Fruit fly (Drosophila melanogaster) whole organism, embryonic: ENCODE measurements around the gene ND-SGDH.

ENCODE experiments used
- Abd-B ChIP-seq: fragments of 200-800 bp; sonication (Bioruptor generic); optimal IDR thresholded peaks from 2 replicates; lab custom pipeline; 2018; ENCODE audit warnings: missing biosample characterization, mild to moderate bottlenecking, missing genetic modification characterization, moderate library complexity
- Atf6 ChIP-seq: fragments of 200-800 bp; sonication (Bioruptor generic); IDR thresholded peaks from 2 replicates; pipeline ENCODE4 v1.3.6; 2022; ENCODE audit warnings: missing biosample characterization, missing genetic modification characterization
- CG10462 ChIP-seq: fragments of 200-800 bp; sonication (Bioruptor generic); optimal IDR thresholded peaks from 2 replicates; lab custom pipeline; 2016; ENCODE audit warnings: missing biosample characterization, missing genetic modification characterization
- CG12071 ChIP-seq: fragments of 200-800 bp; sonication (Bioruptor generic); optimal IDR thresholded peaks from 3 replicates; lab custom pipeline; 2018; ENCODE audit warnings: missing biosample characterization, mild to moderate bottlenecking, missing genetic modification characterization
- CG13424 ChIP-seq: fragments of 200-800 bp; sonication (Bioruptor generic); optimal IDR thresholded peaks from 2 replicates; lab custom pipeline; 2019; ENCODE audit warnings: missing biosample characterization, mild to moderate bottlenecking, missing genetic modification characterization, moderate library complexity
- CG13775 ChIP-seq: fragments of 200-800 bp; sonication (Bioruptor generic); optimal IDR thresholded peaks from 3 replicates; lab custom pipeline; 2017; ENCODE audit warnings: missing biosample characterization, mild to moderate bottlenecking, missing genetic modification characterization
- CG14050 ChIP-seq: fragments of 200-800 bp; sonication (Bioruptor generic); IDR thresholded peaks from 3 replicates; pipeline ENCODE4 v1.3.6; 2022; ENCODE audit warnings: missing biosample characterization, missing genetic modification characterization
- CG15011 ChIP-seq: fragments of 200-800 bp; sonication (Bioruptor generic); optimal IDR thresholded peaks from 3 replicates; lab custom pipeline; 2018; ENCODE audit warnings: missing biosample characterization, mild to moderate bottlenecking, missing genetic modification characterization
- CG15514 ChIP-seq: fragments of 200-800 bp; sonication (Bioruptor generic); optimal IDR thresholded peaks from 3 replicates; lab custom pipeline; 2017; ENCODE audit warnings: missing biosample characterization, missing genetic modification characterization, mild to moderate bottlenecking, moderate library complexity, missing genetic modification reagents
- CG31441 ChIP-seq: fragments of 200-800 bp; sonication (Bioruptor generic); IDR thresholded peaks from 2 replicates; pipeline ENCODE4 v1.3.6; 2022; ENCODE audit warnings: missing biosample characterization, missing genetic modification characterization
- CG34422 ChIP-seq: fragments of 200-800 bp; sonication (Bioruptor generic); IDR thresholded peaks from 3 replicates; pipeline ENCODE4 v1.3.6; 2022; ENCODE audit warnings: missing biosample characterization, missing genetic modification characterization
- CG4730 ChIP-seq: fragments of 200-800 bp; sonication (Bioruptor generic); IDR thresholded peaks from 2 replicates; pipeline ENCODE4 v1.3.6; 2022; ENCODE audit warnings: missing biosample characterization, missing genetic modification characterization
- CG5245 ChIP-seq: fragments of 200-800 bp; sonication (Bioruptor generic); optimal IDR thresholded peaks from 3 replicates; lab custom pipeline; 2016; ENCODE audit warnings: missing biosample characterization, missing genetic modification characterization
- CG6683 ChIP-seq: fragments of 200-800 bp; sonication (Bioruptor generic); optimal IDR thresholded peaks from 2 replicates; lab custom pipeline; 2017; ENCODE audit warnings: missing biosample characterization, mild to moderate bottlenecking, missing genetic modification characterization, missing genetic modification reagents
- CG7357 ChIP-seq: fragments of 200-800 bp; sonication (Bioruptor generic); IDR thresholded peaks from 3 replicates; pipeline ENCODE4 v1.3.6; 2022; ENCODE audit warnings: missing biosample characterization, missing genetic modification characterization
- CG7372 ChIP-seq: fragments of 200-800 bp; sonication (Bioruptor generic); IDR thresholded peaks from 2 replicates; pipeline ENCODE4 v1.3.6; 2022; ENCODE audit warnings: missing biosample characterization, missing genetic modification characterization
- CG7786 ChIP-seq: fragments of 200-800 bp; sonication (Bioruptor generic); optimal IDR thresholded peaks from 2 replicates; lab custom pipeline; 2016; ENCODE audit warnings: missing biosample characterization, missing genetic modification characterization
- CG7928 ChIP-seq: fragments of 200-800 bp; sonication (Bioruptor generic); optimal IDR thresholded peaks from 2 replicates; lab custom pipeline; 2017; ENCODE audit warnings: missing biosample characterization, mild to moderate bottlenecking, missing genetic modification characterization
- CG8944 ChIP-seq: fragments of 200-800 bp; sonication (Bioruptor generic); optimal IDR thresholded peaks from 3 replicates; lab custom pipeline; 2016; ENCODE audit warnings: missing biosample characterization, missing genetic modification characterization
- CG9437 ChIP-seq: fragments of 200-800 bp; sonication (Bioruptor generic); optimal IDR thresholded peaks from 2 replicates; lab custom pipeline; 2018; ENCODE audit warnings: missing biosample characterization, mild to moderate bottlenecking, missing genetic modification characterization
- CTCF ChIP-seq: fragments of 200-800 bp; sonication (Bioruptor generic); optimal IDR thresholded peaks from 2 replicates; lab custom pipeline; 2017; ENCODE audit warnings: missing biosample characterization, mild to moderate bottlenecking, missing genetic modification characterization, moderate library complexity
- D ChIP-seq, 2 experiments: fragments of 200-800 bp in 1 of 2; fragments of >200 bp in 1 of 2; sonication (Bioruptor generic) in 1 of 2; optimal IDR thresholded peaks; 2 replicates in 1 of 2; 3 replicates in 1 of 2; lab custom pipeline; 2017; ENCODE audit warnings: mild to moderate bottlenecking in 1 of 2, missing biosample characterization in 1 of 2, missing genetic modification characterization in 1 of 2, missing genetic modification reagents in 1 of 2
- HLH4C ChIP-seq: fragments of 200-800 bp; sonication (Bioruptor generic); IDR thresholded peaks from 3 replicates; pipeline ENCODE4 v1.3.6; 2022; ENCODE audit warnings: missing biosample characterization, missing genetic modification characterization; ENCODE audit not compliant: partially characterized antibody
- HmgZ ChIP-seq: fragments of 200-800 bp; sonication (Bioruptor generic); optimal IDR thresholded peaks from 2 replicates; lab custom pipeline; 2018; ENCODE audit warnings: missing biosample characterization, mild to moderate bottlenecking, missing genetic modification characterization
- Hmr ChIP-seq: fragments of 200-800 bp; sonication (Bioruptor generic); optimal IDR thresholded peaks from 3 replicates; lab custom pipeline; 2017; ENCODE audit warnings: mild to moderate bottlenecking, missing biosample characterization, missing genetic modification reagents, missing genetic modification characterization
- NC2β ChIP-seq: fragments of 200-800 bp; sonication (Bioruptor generic); optimal IDR thresholded peaks from 2 replicates; lab custom pipeline; 2016; ENCODE audit warnings: missing biosample characterization, missing genetic modification characterization
- NfI ChIP-seq: fragments of 200-800 bp; sonication (Bioruptor generic); optimal IDR thresholded peaks from 3 replicates; lab custom pipeline; 2018; ENCODE audit warnings: missing biosample characterization, mild to moderate bottlenecking, missing genetic modification characterization, moderate library complexity
- Ptx1 ChIP-seq: fragments of 200-800 bp; sonication (Bioruptor generic); IDR thresholded peaks from 2 replicates; pipeline ENCODE4 v1.3.6; 2022; ENCODE audit warnings: missing biosample characterization, missing genetic modification characterization
- Rx ChIP-seq: fragments of 200-800 bp; sonication (Bioruptor generic); IDR thresholded peaks from 2 replicates; pipeline ENCODE4 v1.3.6; 2022; ENCODE audit warnings: missing biosample characterization, missing genetic modification characterization
- Xbp1 ChIP-seq: fragments of 200-800 bp; sonication (Bioruptor generic); optimal IDR thresholded peaks from 3 replicates; lab custom pipeline; 2016; ENCODE audit warnings: missing biosample characterization, mild to moderate bottlenecking, missing genetic modification characterization
- al ChIP-seq: fragments of 200-800 bp; sonication (Bioruptor generic); IDR thresholded peaks from 2 replicates; pipeline ENCODE4 v1.3.6; 2022; ENCODE audit warnings: missing biosample characterization, missing genetic modification characterization
- ap ChIP-seq: fragments of 200-800 bp; sonication (Bioruptor generic); IDR thresholded peaks from 2 replicates; pipeline ENCODE4 v1.3.6; 2022; ENCODE audit warnings: missing biosample characterization, missing genetic modification characterization
- ase ChIP-seq: fragments of 200-800 bp; sonication (Bioruptor generic); IDR thresholded peaks from 3 replicates; pipeline ENCODE4 v1.3.6; 2022; ENCODE audit warnings: missing biosample characterization, missing genetic modification characterization
- az2 ChIP-seq: fragments of 200-800 bp; sonication (Bioruptor generic); optimal IDR thresholded peaks from 3 replicates; lab custom pipeline; 2016; ENCODE audit warnings: missing biosample characterization, missing genetic modification characterization
- bcd ChIP-seq: fragments of 200-800 bp; sonication (Bioruptor generic); optimal IDR thresholded peaks from 2 replicates; lab custom pipeline; 2017; ENCODE audit warnings: missing biosample characterization, mild to moderate bottlenecking, missing genetic modification characterization
- eyg ChIP-seq: fragments of 200-800 bp; sonication (Bioruptor generic); optimal IDR thresholded peaks from 3 replicates; lab custom pipeline; 2016; ENCODE audit warnings: missing biosample characterization, missing genetic modification characterization
- fd96Cb ChIP-seq: fragments of 200-800 bp; sonication (Bioruptor generic); optimal IDR thresholded peaks from 2 replicates; lab custom pipeline; 2018; ENCODE audit warnings: missing biosample characterization, mild to moderate bottlenecking, missing genetic modification characterization, moderate library complexity
- gce ChIP-seq: fragments of 200-800 bp; sonication (Bioruptor generic); IDR thresholded peaks from 3 replicates; pipeline ENCODE4 v1.3.6; 2022; ENCODE audit warnings: missing biosample characterization, missing genetic modification characterization
- hkb ChIP-seq, 2 experiments: fragments of 200-800 bp in 1 of 2; fragments of >200 bp in 1 of 2; sonication (Bioruptor generic) in 1 of 2; IDR thresholded peaks in 1 of 2; optimal IDR thresholded peaks in 1 of 2; 2 replicates each; pipeline versions ENCODE4 v1.3.6 to Lab custom; 2017 to 2022; ENCODE audit warnings: missing biosample characterization in 1 of 2, missing genetic modification characterization in 1 of 2
- jumu ChIP-seq: fragments of 200-800 bp; sonication (Bioruptor generic); optimal IDR thresholded peaks from 3 replicates; lab custom pipeline; 2016; ENCODE audit warnings: missing biosample characterization, missing genetic modification characterization
- klu ChIP-seq: fragments of 200-800 bp; sonication (Bioruptor generic); IDR thresholded peaks from 2 replicates; pipeline ENCODE4 v1.3.6; 2022; ENCODE audit warnings: missing biosample characterization, missing genetic modification characterization
- lbe ChIP-seq: fragments of 200-800 bp; sonication (Bioruptor generic); optimal IDR thresholded peaks from 2 replicates; lab custom pipeline; 2016; ENCODE audit warnings: missing biosample characterization, mild to moderate bottlenecking, missing genetic modification characterization
- lilli ChIP-seq: fragments of 200-800 bp; sonication (Bioruptor generic); optimal IDR thresholded peaks from 3 replicates; lab custom pipeline; 2016; ENCODE audit warnings: missing biosample characterization, missing genetic modification characterization
- nerfin-1 ChIP-seq: fragments of 200-800 bp; sonication (Bioruptor generic); optimal IDR thresholded peaks from 3 replicates; lab custom pipeline; 2019; ENCODE audit warnings: missing biosample characterization, mild to moderate bottlenecking, missing genetic modification characterization, moderate library complexity
- ro ChIP-seq: fragments of 200-800 bp; sonication (Bioruptor generic); IDR thresholded peaks from 2 replicates; pipeline ENCODE4 v1.3.6; 2022; ENCODE audit warnings: missing biosample characterization, missing genetic modification characterization
- sisA ChIP-seq: fragments of 200-800 bp; sonication (Bioruptor generic); IDR thresholded peaks from 2 replicates; pipeline ENCODE4 v1.3.6; 2022; ENCODE audit warnings: missing biosample characterization, missing genetic modification characterization
- so ChIP-seq: fragments of 200-800 bp; sonication (Bioruptor generic); IDR thresholded peaks from 3 replicates; pipeline ENCODE4 v1.3.6; 2022; ENCODE audit warnings: missing biosample characterization, missing genetic modification characterization
- sug ChIP-seq: fragments of 200-800 bp; optimal IDR thresholded peaks from 2 replicates; lab custom pipeline; 2019; ENCODE audit warnings: missing biosample characterization, mild to moderate bottlenecking, missing genetic modification characterization, moderate library complexity

ND-SGDH gene

dm6 chr3L:12111081-12111958 is 27.1 kb downstream of the ND-SGDH start (continued):
- TF ChIP-seq sisA (GFP tag; lab: Robert Waterston, UW) (no peak; the same call in none of the 2 replicates), CTCF (no peak), lilli (peak; percentile 36), CG4730 (peak; percentile 67), so (GFP tag; lab: Robert Waterston, UW) (peak; percentile 62; the same call in 1 of the 3 replicates), eyg (GFP tag; lab: Kevin White, UChicago) (no peak), Atf6 (GFP tag; lab: Robert Waterston, UW) (peak; percentile 44; the same call in 1 of the 2 replicates), ase (0 out of 3 replicates have a peak, but pooled peaks have one; percentile 57), jumu (GFP tag; lab: Kevin White, UChicago) (peak; percentile 0), ap (GFP tag; lab: Robert Waterston, UW) (no peak), CG10462 (GFP tag; lab: Kevin White, UChicago) (peak; percentile 29), ro (peak; percentile 56; the same call in 1 of the 2 replicates), CG7928 (GFP tag; lab: Kevin White, UChicago) (no peak), az2 (GFP tag; lab: Kevin White, UChicago) (peak; percentile 64), HLH4C (GFP tag; lab: Robert Waterston, UW) (no peak), CG34422 (peak; percentile 69; the same call in 2 of the 3 replicates), gce (GFP tag; lab: Robert Waterston, UW) (peak; percentile 69; the same call in 2 of the 3 replicates), CG7372 (GFP tag; lab: Robert Waterston, UW) (peak; percentile 49; the same call in 1 of the 2 replicates), CG15011 (GFP tag; lab: Kevin White, UChicago) (no peak), CG14050 (GFP tag; lab: Robert Waterston, UW) (0 out of 3 replicates have a peak, but pooled peaks have one; percentile 23), NC2β (GFP tag; lab: Kevin White, UChicago) (no peak), D (optimal IDR thresholded peaks at IDR 0.05; lab: Kevin White, UChicago) (no peak), D (GFP tag; optimal IDR thresholded peaks at IDR 0.05; lab: Kevin White, UChicago) (peak; percentile 79), NfI (GFP tag; lab: Kevin White, UChicago) (peak; percentile 64), CG7357 (peak; percentile 40; the same call in 1 of the 3 replicates), CG12071 (no peak), CG13424 (tag; lab: Kevin White, UChicago) (peak; percentile 91), bcd (GFP tag; lab: Kevin White, UChicago) (peak; percentile 73), CG31441 (GFP tag; lab: Robert Waterston, UW) (peak; percentile 96), CG9437 (peak; percentile 89), klu (GFP tag; lab: Robert Waterston, UW) (peak; percentile 69; the same call in 1 of the 2 replicates), hkb (optimal IDR thresholded peaks at IDR 0.05; lab: Kevin White, UChicago) (no peak), hkb (GFP tag; IDR thresholded peaks at IDR 0.05; lab: Robert Waterston, UW) (0 out of 2 replicates have a peak, but pooled peaks have one; percentile 34), fd96Cb (tag; lab: Kevin White, UChicago) (peak; percentile 86), CG7786 (no peak), Xbp1 (peak; percentile 76), CG13775 (GFP tag; lab: Kevin White, UChicago) (peak; percentile 81), Hmr (no peak), HmgZ (tag; lab: Kevin White, UChicago) (peak; percentile 21), lbe (GFP tag; lab: Kevin White, UChicago) (no peak), Rx (GFP tag; lab: Robert Waterston, UW) (no peak), CG8944 (peak; percentile 11), sug (tag; lab: Kevin White, UChicago) (peak; percentile 58), CG5245 (peak; percentile 54), nerfin-1 (tag; lab: Kevin White, UChicago) (peak; percentile 85), Abd-B (GFP tag; lab: Kevin White, UChicago) (peak; percentile 93), CG15514 (GFP tag; lab: Kevin White, UChicago) (peak; percentile 26), Ptx1 (peak; percentile 80), CG6683 (peak; percentile 71), al (GFP tag; lab: Robert Waterston, UW) (peak; percentile 52)
